Worm (Caenorhabditis elegans) whole organism, L1 larva: ENCODE results near the gene ZK112.4.
A peak's percentile ranks its signal among the peaks of the same experiment; 100 is the strongest.

ENCODE experiments used
- C16A3.4 ChIP-seq: fragments of 150-350 bp; optimal IDR thresholded peaks from 2 replicates; lab custom pipeline; 2014; ENCODE audit warnings: missing biosample characterization, missing genetic modification characterization
- F16B12.6 ChIP-seq: fragments of 150-350 bp; optimal IDR thresholded peaks from 2 replicates; lab custom pipeline; 2014; ENCODE audit warnings: missing biosample characterization, missing genetic modification characterization
- Y116A8C.19 ChIP-seq: sonication (generic microtip); optimal IDR thresholded peaks from 2 replicates; lab custom pipeline; 2016; ENCODE audit warnings: missing compliant biosample characterization, missing genetic modification characterization, borderline replicate concordance
- aha-1 ChIP-seq: fragments of 150-350 bp; optimal IDR thresholded peaks from 2 replicates; lab custom pipeline; 2014; ENCODE audit warnings: missing biosample characterization, missing genetic modification characterization
- aly-2 ChIP-seq: fragments of 150-350 bp; optimal IDR thresholded peaks from 2 replicates; lab custom pipeline; 2014; ENCODE audit warnings: missing biosample characterization, missing genetic modification characterization
- blmp-1 ChIP-seq: fragments of 150-350 bp; optimal IDR thresholded peaks from 2 replicates; lab custom pipeline; 2014; ENCODE audit warnings: missing biosample characterization, missing genetic modification characterization
- ceh-63 ChIP-seq: fragments of 200-800 bp; sonication (Bioruptor generic); optimal IDR thresholded peaks from 2 replicates; lab custom pipeline; 2018; ENCODE audit warnings: mild to moderate bottlenecking, missing genetic modification characterization, missing compliant biosample characterization
- ceh-8 ChIP-seq: fragments of 200-800 bp; sonication (Bioruptor generic); optimal IDR thresholded peaks from 2 replicates; lab custom pipeline; 2018; ENCODE audit warnings: mild to moderate bottlenecking, missing genetic modification characterization, moderate library complexity, missing compliant biosample characterization
- ceh-82 ChIP-seq, 3 experiments: fragments of 150-350 bp in 1 of 3; sonication (generic microtip) in 2 of 3; optimal IDR thresholded peaks; 2 replicates each; lab custom pipeline; 2014 to 2017; ENCODE audit warnings: missing biosample characterization in 3 of 3, missing genetic modification characterization in 3 of 3
- ces-1 ChIP-seq: fragments of 150-350 bp; optimal IDR thresholded peaks from 2 replicates; lab custom pipeline; 2014; ENCODE audit warnings: missing biosample characterization, missing genetic modification reagents, missing genetic modification characterization
- dsc-1 ChIP-seq: sonication (generic microtip); optimal IDR thresholded peaks from 2 replicates; lab custom pipeline; 2016; ENCODE audit warnings: mild to moderate bottlenecking, missing genetic modification characterization, missing compliant biosample characterization
- efl-1 ChIP-seq, 4 experiments: fragments of 150-350 bp; optimal IDR thresholded peaks in 3 of 4; peaks in 1 of 4; 1 replicate in 1 of 4; 2 replicates in 3 of 4; lab custom pipeline; 2014; ENCODE audit warnings: missing biosample characterization in 2 of 4, missing genetic modification characterization in 2 of 4, missing genetic modification reagents in 2 of 4
- egl-27 ChIP-seq, 2 experiments: fragments of 150-350 bp in 1 of 2; sonication (generic microtip); optimal IDR thresholded peaks; 3 replicates each; lab custom pipeline; 2017 to 2018; ENCODE audit warnings: missing biosample characterization in 2 of 2, missing genetic modification characterization in 2 of 2, missing genetic modification reagents in 2 of 2
- elt-2 ChIP-seq: sonication (generic microtip); optimal IDR thresholded peaks from 2 replicates; lab custom pipeline; 2016; ENCODE audit warnings: missing genetic modification characterization, mild to moderate bottlenecking, inconsistent platforms, missing compliant biosample characterization, missing genetic modification reagents
- elt-3 ChIP-seq, 6 experiments: fragments of 150-350 bp in 1 of 6; sonication (generic microtip); optimal IDR thresholded peaks; 2 replicates each; lab custom pipeline; 2017 to 2018; ENCODE audit warnings: missing biosample characterization in 6 of 6, missing genetic modification characterization in 6 of 6, inconsistent platforms in 1 of 6
- grh-1 ChIP-seq: fragments of 200-800 bp; sonication (Bioruptor generic); IDR thresholded peaks from 2 replicates; pipeline ENCODE4 v1.3.6; 2022; ENCODE audit warnings: missing genetic modification reagents, missing genetic modification characterization, missing compliant biosample characterization
- hlh-4 ChIP-seq: sonication (generic microtip); optimal IDR thresholded peaks from 2 replicates; lab custom pipeline; 2016; ENCODE audit warnings: mild to moderate bottlenecking, missing genetic modification characterization, missing compliant biosample characterization
- hpl-2 ChIP-seq: fragments of 150-350 bp; optimal IDR thresholded peaks from 2 replicates; lab custom pipeline; 2014; ENCODE audit warnings: missing biosample characterization, missing genetic modification reagents, missing genetic modification characterization
- isw-1 ChIP-seq: fragments of 200-800 bp; sonication (Bioruptor generic); IDR thresholded peaks from 2 replicates; pipeline ENCODE4 v1.3.6; 2022; ENCODE audit warnings: missing genetic modification characterization, missing compliant biosample characterization
- lin-14 ChIP-seq: fragments of 200-800 bp; sonication (Bioruptor generic); optimal IDR thresholded peaks from 2 replicates; lab custom pipeline; 2018; ENCODE audit warnings: mild to moderate bottlenecking, missing genetic modification characterization, moderate library complexity, missing compliant biosample characterization
- lin-39 ChIP-seq: fragments of 150-350 bp; optimal IDR thresholded peaks from 2 replicates; lab custom pipeline; 2014; ENCODE audit warnings: missing biosample characterization, missing genetic modification reagents, missing genetic modification characterization
- lir-3 ChIP-seq: sonication (generic microtip); optimal IDR thresholded peaks from 2 replicates; lab custom pipeline; 2016; ENCODE audit warnings: mild to moderate bottlenecking, missing genetic modification characterization, moderate library complexity, missing compliant biosample characterization; ENCODE audit not compliant: poor library complexity
- mep-1 ChIP-seq: fragments of 150-350 bp; optimal IDR thresholded peaks from 2 replicates; lab custom pipeline; 2014; ENCODE audit warnings: missing biosample characterization, missing genetic modification characterization
- nhr-12 ChIP-seq: sonication (generic microtip); optimal IDR thresholded peaks from 2 replicates; lab custom pipeline; 2017; ENCODE audit warnings: missing biosample characterization, missing genetic modification characterization
- nhr-47 ChIP-seq: sonication (generic microtip); optimal IDR thresholded peaks from 2 replicates; lab custom pipeline; 2016; ENCODE audit warnings: mild to moderate bottlenecking, missing genetic modification characterization, moderate library complexity, missing compliant biosample characterization
- nhr-71 ChIP-seq: sonication (generic microtip); optimal IDR thresholded peaks from 2 replicates; lab custom pipeline; 2016; ENCODE audit warnings: mild to moderate bottlenecking, missing genetic modification characterization, moderate library complexity, missing compliant biosample characterization
- nhr-76 ChIP-seq: sonication (generic microtip); optimal IDR thresholded peaks from 2 replicates; lab custom pipeline; 2017; ENCODE audit warnings: missing biosample characterization, missing genetic modification characterization
- nhr-84 ChIP-seq: sonication (generic microtip); optimal IDR thresholded peaks from 2 replicates; lab custom pipeline; 2017; ENCODE audit warnings: missing biosample characterization, missing genetic modification characterization
- nhr-85 ChIP-seq: sonication (generic microtip); peaks from one replicate; lab custom pipeline; 2016; ENCODE audit warnings: missing genetic modification characterization, inconsistent platforms, missing compliant biosample characterization
- nhr-90 ChIP-seq: sonication (generic microtip); optimal IDR thresholded peaks from 2 replicates; lab custom pipeline; 2016; ENCODE audit warnings: mild to moderate bottlenecking, missing genetic modification characterization, missing compliant biosample characterization; ENCODE audit not compliant: poor library complexity
- pax-3 ChIP-seq: fragments of 200-800 bp; sonication (Bioruptor generic); optimal IDR thresholded peaks from 2 replicates; lab custom pipeline; 2018; ENCODE audit warnings: mild to moderate bottlenecking, missing genetic modification characterization, moderate library complexity, missing compliant biosample characterization
- pqm-1 ChIP-seq: sonication (generic microtip); optimal IDR thresholded peaks from 3 replicates; lab custom pipeline; 2017; ENCODE audit warnings: missing biosample characterization, missing genetic modification characterization
- rnt-1 ChIP-seq: sonication (generic microtip); optimal IDR thresholded peaks from 2 replicates; lab custom pipeline; 2016; ENCODE audit warnings: mild to moderate bottlenecking, missing genetic modification characterization, moderate library complexity, missing compliant biosample characterization
- sox-4 ChIP-seq: sonication (generic microtip); optimal IDR thresholded peaks from 2 replicates; lab custom pipeline; 2016; ENCODE audit warnings: missing genetic modification characterization, missing compliant biosample characterization
- sptf-1 ChIP-seq: fragments of 150-350 bp; optimal IDR thresholded peaks from 2 replicates; lab custom pipeline; 2014; ENCODE audit warnings: missing biosample characterization, missing genetic modification characterization
- tbx-2 ChIP-seq: sonication (generic microtip); optimal IDR thresholded peaks from 2 replicates; lab custom pipeline; 2016; ENCODE audit warnings: missing genetic modification characterization, missing compliant biosample characterization
- unc-62 ChIP-seq: fragments of 150-350 bp; optimal IDR thresholded peaks from 2 replicates; lab custom pipeline; 2014; ENCODE audit warnings: missing biosample characterization, missing genetic modification reagents, missing genetic modification characterization
- unc-86 ChIP-seq: sonication (generic microtip); optimal IDR thresholded peaks from 2 replicates; lab custom pipeline; 2016; ENCODE audit warnings: missing genetic modification characterization, missing compliant biosample characterization
- xbp-1 ChIP-seq: sonication (generic microtip); optimal IDR thresholded peaks from 2 replicates; lab custom pipeline; 2016; ENCODE audit warnings: missing genetic modification characterization, missing compliant biosample characterization
- zip-4 ChIP-seq: fragments of 200-800 bp; sonication (Bioruptor generic); optimal IDR thresholded peaks from 2 replicates; lab custom pipeline; 2018; ENCODE audit warnings: mild to moderate bottlenecking, missing genetic modification characterization, moderate library complexity, missing compliant biosample characterization
- ztf-11 ChIP-seq, 2 experiments: sonication (generic microtip); optimal IDR thresholded peaks; 2 replicates each; lab custom pipeline; 2016 to 2017; ENCODE audit warnings: missing genetic modification characterization in 2 of 2, missing biosample characterization in 1 of 2, missing compliant biosample characterization in 1 of 2

ZK112.4 gene

ce11 chrIII:7765974-7766373 lies 36.2 kb upstream of the ZK112.4 start, which contains the start of gene ZK686.2 (continued):
- TF ChIP-seq aha-1 (no peak), pqm-1 (no peak), aly-2 (tag; lab: Kevin White, UChicago) (no peak), ceh-82 (tag; optimal IDR thresholded peaks at IDR 0.05; lab: Kevin White, UChicago) (peak in 2 of 3 experiments; percentile 4 to 22), ceh-63 (no peak), nhr-12 (tag; lab: Kevin White, UChicago) (no peak), xbp-1 (tag; lab: Kevin White, UChicago) (peak; percentile 33), F16B12.6 (peak; percentile 29), nhr-47 (tag; lab: Kevin White, UChicago) (peak; percentile 27), lin-39 (peak; percentile 25), grh-1 (GFP tag; lab: Robert Waterston, UW) (no peak), nhr-84 (tag; lab: Kevin White, UChicago) (no peak), dsc-1 (tag; lab: Kevin White, UChicago) (no peak), sptf-1 (tag; lab: Kevin White, UChicago) (no peak), lin-14 (peak; percentile 37), nhr-90 (tag; lab: Kevin White, UChicago) (peak; percentile 5), rnt-1 (no peak), nhr-76 (tag; lab: Kevin White, UChicago) (no peak), efl-1 (optimal IDR thresholded peaks at IDR 0.05; lab: Kevin White, UChicago) (peak; percentile 37), efl-1 (GFP tag; optimal IDR thresholded peaks at IDR 0.05 in 1 of 2; lab: Kevin White, UChicago) (peak; percentile 28 to 91), lir-3 (tag; lab: Kevin White, UChicago) (no peak), blmp-1 (tag; lab: Kevin White, UChicago) (peak; percentile 42), Y116A8C.19 (tag; lab: Kevin White, UChicago) (no peak), ceh-8 (GFP tag; lab: Kevin White, UChicago) (no peak), mep-1 (tag; lab: Kevin White, UChicago) (no peak), hpl-2 (GFP tag; lab: Kevin White, UChicago) (no peak), C16A3.4 (tag; lab: Kevin White, UChicago) (peak; percentile 31), hlh-4 (no peak), unc-86 (tag; lab: Kevin White, UChicago) (no peak), unc-62 (GFP tag; lab: Kevin White, UChicago) (no peak), ztf-11 (tag; optimal IDR thresholded peaks at IDR 0.05; lab: Kevin White, UChicago) (no peak), isw-1 (peak; percentile 10; the same call in 1 of the 2 replicates), sox-4 (tag; lab: Kevin White, UChicago) (no peak), elt-3 (tag; optimal IDR thresholded peaks at IDR 0.05; lab: Kevin White, UChicago) (no peak), nhr-85 (tag; lab: Kevin White, UChicago) (no peak)

ce11 chrIII:7763503-7763902 lies 33.7 kb upstream of the ZK112.4 start, which contains the start of gene mtx-2:
Gene mtx-2 (minus strand): TSS chrIII:7763603.
- no peak for TF ChIP-seq ces-1
- TF ChIP-seq ceh-8 (GFP tag; lab: Kevin White, UChicago): no peak
- TF ChIP-seq nhr-76 (tag; lab: Kevin White, UChicago): no peak
- no peak for TF ChIP-seq xbp-1 (tag; lab: Kevin White, UChicago)
- no peak for TF ChIP-seq nhr-90 (tag; lab: Kevin White, UChicago)
- TF ChIP-seq nhr-71 (tag; lab: Kevin White, UChicago): no peak
- no peak for TF ChIP-seq zip-4
- no peak for TF ChIP-seq pax-3 (tag; lab: Kevin White, UChicago)
- no peak for TF ChIP-seq ceh-82 (tag; optimal IDR thresholded peaks at IDR 0.05; lab: Kevin White, UChicago)
- no peak for TF ChIP-seq tbx-2
- TF ChIP-seq efl-1 (optimal IDR thresholded peaks at IDR 0.05; lab: Kevin White, UChicago): no peak
- TF ChIP-seq efl-1 (GFP tag; optimal IDR thresholded peaks at IDR 0.05 in 1 of 2; lab: Kevin White, UChicago): no peak

ce11 chrIII:7762250-7762649 lies 32.4 kb upstream of the ZK112.4 start:
- TF ChIP-seq elt-2 (peak; percentile 87), egl-27 (tag; optimal IDR thresholded peaks at IDR 0.05; lab: Kevin White, UChicago) (no peak)
